Worm (Caenorhabditis elegans) whole organism, L2 larva: Measurements from ENCODE around the gene Y71H2AM.20.

Experiments used
- C34F6.9 ChIP-seq: fragments of 150-350 bp; optimal IDR thresholded peaks from 2 replicates; lab custom pipeline; 2014; ENCODE audit warnings: missing biosample characterization, missing genetic modification characterization
- F13H6.1 ChIP-seq: sonication (generic microtip); optimal IDR thresholded peaks from 2 replicates; lab custom pipeline; 2016; ENCODE audit warnings: missing genetic modification characterization, missing compliant biosample characterization
- R02D3.7 ChIP-seq: fragments of 150-350 bp; optimal IDR thresholded peaks from 2 replicates; lab custom pipeline; 2014; ENCODE audit warnings: missing biosample characterization, missing genetic modification characterization
- Y55F3AM.14 ChIP-seq: fragments of 200-800 bp; sonication (Bioruptor generic); optimal IDR thresholded peaks from 2 replicates; lab custom pipeline; 2018; ENCODE audit warnings: mild to moderate bottlenecking, missing genetic modification characterization, missing compliant biosample characterization
- ZK546.5 ChIP-seq: sonication (generic microtip); optimal IDR thresholded peaks from 2 replicates; lab custom pipeline; 2017; ENCODE audit warnings: missing biosample characterization, missing genetic modification characterization
- alr-1 ChIP-seq: fragments of 150-350 bp; optimal IDR thresholded peaks from 2 replicates; lab custom pipeline; 2014; ENCODE audit warnings: missing biosample characterization, missing genetic modification characterization
- aly-2 ChIP-seq: fragments of 150-350 bp; optimal IDR thresholded peaks from 2 replicates; lab custom pipeline; 2014; ENCODE audit warnings: missing biosample characterization, missing genetic modification characterization
- ama-1 ChIP-seq: fragments of 150-350 bp; optimal IDR thresholded peaks from 2 replicates; lab custom pipeline; 2018; ENCODE audit warnings: inconsistent platforms
- blmp-1 ChIP-seq: sonication (generic microtip); optimal IDR thresholded peaks from 2 replicates; lab custom pipeline; 2017; ENCODE audit warnings: missing genetic modification characterization, mild to moderate bottlenecking, missing compliant biosample characterization, antibody characterized with exemption, moderate library complexity; ENCODE audit not compliant: insufficient read depth
- ceh-16 ChIP-seq: fragments of 150-350 bp; optimal IDR thresholded peaks from 2 replicates; lab custom pipeline; 2014; ENCODE audit warnings: missing biosample characterization, missing genetic modification characterization
- ceh-82 ChIP-seq: fragments of 150-350 bp; optimal IDR thresholded peaks from 2 replicates; lab custom pipeline; 2014; ENCODE audit warnings: missing biosample characterization, missing genetic modification characterization
- crh-2 ChIP-seq: sonication (generic microtip); optimal IDR thresholded peaks from 2 replicates; lab custom pipeline; 2017; ENCODE audit warnings: missing biosample characterization, missing genetic modification characterization
- dmd-4 ChIP-seq: sonication (generic microtip); optimal IDR thresholded peaks from 2 replicates; lab custom pipeline; 2017; ENCODE audit warnings: missing biosample characterization, missing genetic modification characterization
- egl-27 ChIP-seq: sonication (generic microtip); optimal IDR thresholded peaks from 3 replicates; lab custom pipeline; 2017; ENCODE audit warnings: missing biosample characterization, missing genetic modification reagents, missing genetic modification characterization
- elt-1 ChIP-seq: fragments of 150-350 bp; optimal IDR thresholded peaks from 2 replicates; lab custom pipeline; 2014; ENCODE audit warnings: missing biosample characterization, missing genetic modification characterization
- elt-3 ChIP-seq: sonication (generic microtip); optimal IDR thresholded peaks from 2 replicates; lab custom pipeline; 2017; ENCODE audit warnings: missing biosample characterization, missing genetic modification characterization
- fos-1 ChIP-seq: fragments of 150-350 bp; optimal IDR thresholded peaks from 2 replicates; lab custom pipeline; 2014; ENCODE audit warnings: missing biosample characterization, missing genetic modification characterization
- gmeb-1 ChIP-seq: fragments of 150-350 bp; optimal IDR thresholded peaks from 2 replicates; lab custom pipeline; 2014; ENCODE audit warnings: missing biosample characterization, missing genetic modification characterization
- lin-13 ChIP-seq: fragments of 150-350 bp; optimal IDR thresholded peaks from 2 replicates; lab custom pipeline; 2014; ENCODE audit warnings: missing biosample characterization, missing genetic modification reagents, missing genetic modification characterization
- lin-39 ChIP-seq: fragments of 150-350 bp; optimal IDR thresholded peaks from 2 replicates; lab custom pipeline; 2014; ENCODE audit warnings: missing biosample characterization, missing genetic modification reagents, missing genetic modification characterization
- lsy-2 ChIP-seq, 2 experiments: fragments of 150-350 bp in 1 of 2; sonication (generic microtip) in 1 of 2; optimal IDR thresholded peaks; 2 replicates each; lab custom pipeline; 2014 to 2017; ENCODE audit warnings: missing biosample characterization in 2 of 2, missing genetic modification characterization in 2 of 2
- mab-5 ChIP-seq: fragments of 150-350 bp; optimal IDR thresholded peaks from 2 replicates; lab custom pipeline; 2014; ENCODE audit warnings: missing biosample characterization, missing genetic modification characterization
- mdl-1 ChIP-seq, 2 experiments: fragments of 150-350 bp in 1 of 2; sonication (generic microtip) in 1 of 2; optimal IDR thresholded peaks; 2 replicates each; lab custom pipeline; 2017; ENCODE audit warnings: missing biosample characterization in 2 of 2, missing genetic modification characterization in 2 of 2
- nhr-10 ChIP-seq: sonication (generic microtip); optimal IDR thresholded peaks from 2 replicates; lab custom pipeline; 2017; ENCODE audit warnings: missing biosample characterization, missing genetic modification characterization
- nhr-11 ChIP-seq: fragments of 150-350 bp; optimal IDR thresholded peaks from 2 replicates; lab custom pipeline; 2014; ENCODE audit warnings: missing biosample characterization, missing genetic modification characterization
- nhr-129 ChIP-seq: fragments of 150-350 bp; optimal IDR thresholded peaks from 2 replicates; lab custom pipeline; 2014; ENCODE audit warnings: missing biosample characterization, missing genetic modification characterization
- nhr-21 ChIP-seq: fragments of 150-350 bp; optimal IDR thresholded peaks from 2 replicates; lab custom pipeline; 2014; ENCODE audit warnings: missing biosample characterization, missing genetic modification characterization
- nhr-23 ChIP-seq: fragments of 150-350 bp; optimal IDR thresholded peaks from 2 replicates; lab custom pipeline; 2014; ENCODE audit warnings: missing biosample characterization, missing genetic modification reagents, missing genetic modification characterization
- nhr-237 ChIP-seq: fragments of 150-350 bp; optimal IDR thresholded peaks from 2 replicates; lab custom pipeline; 2014; ENCODE audit warnings: missing biosample characterization, missing genetic modification characterization
- nhr-25 ChIP-seq: fragments of 150-350 bp; sonication (generic microtip); optimal IDR thresholded peaks from 3 replicates; lab custom pipeline; 2014; ENCODE audit warnings: missing biosample characterization, missing genetic modification characterization
- nhr-77 ChIP-seq: fragments of 150-350 bp; optimal IDR thresholded peaks from 2 replicates; lab custom pipeline; 2014; ENCODE audit warnings: missing biosample characterization, missing genetic modification characterization
- peb-1 ChIP-seq: fragments of 150-350 bp; optimal IDR thresholded peaks from 2 replicates; lab custom pipeline; 2014; ENCODE audit warnings: missing biosample characterization, missing genetic modification characterization
- sem-4 ChIP-seq: fragments of 150-350 bp; optimal IDR thresholded peaks from 2 replicates; lab custom pipeline; 2014; ENCODE audit warnings: missing biosample characterization, missing genetic modification reagents, missing genetic modification characterization
- skn-1 ChIP-seq: sonication (generic microtip); optimal IDR thresholded peaks from 2 replicates; lab custom pipeline; 2017; ENCODE audit warnings: missing biosample characterization, missing genetic modification characterization
- sma-3 ChIP-seq: sonication (generic microtip); optimal IDR thresholded peaks from 2 replicates; lab custom pipeline; 2016; ENCODE audit warnings: missing genetic modification reagents, missing genetic modification characterization, missing compliant biosample characterization
- sma-9 ChIP-seq, 2 experiments: fragments of 150-350 bp in 1 of 2; sonication (generic microtip) in 1 of 2; optimal IDR thresholded peaks; 2 replicates each; lab custom pipeline; 2014 to 2016; ENCODE audit warnings: missing genetic modification characterization in 2 of 2, mild to moderate bottlenecking in 1 of 2, missing biosample characterization in 1 of 2, missing compliant biosample characterization in 1 of 2, missing genetic modification reagents in 1 of 2, moderate library complexity in 1 of 2
- snpc-4 ChIP-seq: fragments of 150-350 bp; optimal IDR thresholded peaks from 2 replicates; lab custom pipeline; 2014; ENCODE audit warnings: missing biosample characterization, missing genetic modification characterization
- unc-39 ChIP-seq: fragments of 150-350 bp; optimal IDR thresholded peaks from 2 replicates; lab custom pipeline; 2014; ENCODE audit warnings: missing biosample characterization, missing genetic modification characterization
- unc-55 ChIP-seq: fragments of 150-350 bp; sonication (generic microtip); optimal IDR thresholded peaks from 3 replicates; lab custom pipeline; 2014; ENCODE audit warnings: missing biosample characterization, missing genetic modification reagents, missing genetic modification characterization
- zag-1 ChIP-seq: fragments of 150-350 bp; optimal IDR thresholded peaks from 2 replicates; lab custom pipeline; 2014; ENCODE audit warnings: missing biosample characterization, missing genetic modification characterization
- ztf-1 ChIP-seq: fragments of 200-800 bp; sonication (Bioruptor generic); conservative IDR thresholded peaks from 2 replicates; pipeline ENCODE4 v1.3.6; 2022; ENCODE audit warnings: missing genetic modification characterization, missing compliant biosample characterization
- ztf-11 ChIP-seq: sonication (generic microtip); optimal IDR thresholded peaks from 2 replicates; lab custom pipeline; 2017; ENCODE audit warnings: missing biosample characterization, missing genetic modification characterization
- ztf-4 ChIP-seq: fragments of 150-350 bp; optimal IDR thresholded peaks from 2 replicates; lab custom pipeline; 2014; ENCODE audit warnings: missing biosample characterization, missing genetic modification characterization

Gene Y71H2AM.20

ce11 chrIII:2817847-2818246 is 32.1 kb upstream of the Y71H2AM.20 start:
- TF ChIP-seq gmeb-1 (tag; lab: Kevin White, UChicago) (no peak), mdl-1 (tag; optimal IDR thresholded peaks at IDR 0.05; lab: Kevin White, UChicago) (no peak), zag-1 (no peak), ceh-82 (tag; lab: Kevin White, UChicago) (no peak), lin-39 (tag; lab: Kevin White, UChicago) (no peak), ztf-1 (GFP tag; lab: Robert Waterston, UW) (no peak), ztf-4 (tag; lab: Kevin White, UChicago) (no peak), nhr-237 (tag; lab: Kevin White, UChicago) (no peak), Y55F3AM.14 (GFP tag; lab: Kevin White, UChicago) (no peak), elt-3 (tag; lab: Kevin White, UChicago) (no peak), egl-27 (tag; lab: Kevin White, UChicago) (no peak), R02D3.7 (tag; lab: Kevin White, UChicago) (no peak), peb-1 (tag; lab: Kevin White, UChicago) (no peak), C34F6.9 (tag; lab: Kevin White, UChicago) (no peak), nhr-77 (tag; lab: Kevin White, UChicago) (no peak), nhr-10 (tag; lab: Kevin White, UChicago) (no peak)
- TF ChIP-seq, all 48 proteins: peak for 0

- TF ChIP-seq nhr-11 (tag; lab: Kevin White, UChicago) = no peak
- peak in 1 of 2 experiments; percentile 13 for TF ChIP-seq lsy-2 (tag; optimal IDR thresholded peaks at IDR 0.05; lab: Kevin White, UChicago)
- TF ChIP-seq, all 48 proteins: peak for 1
These were observed 30.6 kb upstream of the Y71H2AM.20 start for ce11 chrIII:2816205-2816923.

- no peak for TF ChIP-seq Y55F3AM.14 (GFP tag; lab: Kevin White, UChicago)
- no peak for TF ChIP-seq alr-1 (tag; lab: Kevin White, UChicago)
- no peak for TF ChIP-seq nhr-10 (tag; lab: Kevin White, UChicago)
- no peak for TF ChIP-seq sma-3 (GFP tag; lab: Kevin White, UChicago)
- no peak for TF ChIP-seq ceh-82 (tag; lab: Kevin White, UChicago)
- no peak for TF ChIP-seq unc-39 (tag; lab: Kevin White, UChicago)
- TF ChIP-seq nhr-23 = no peak
- no peak for TF ChIP-seq ztf-11 (tag; lab: Kevin White, UChicago)
- TF ChIP-seq fos-1 (tag; lab: Kevin White, UChicago) = peak; percentile 32
- TF ChIP-seq mdl-1 (tag; optimal IDR thresholded peaks at IDR 0.05; lab: Kevin White, UChicago) = no peak
- peak; percentile 85 to 97 for TF ChIP-seq lsy-2 (tag; optimal IDR thresholded peaks at IDR 0.05; lab: Kevin White, UChicago)
- TF ChIP-seq lin-13 (GFP tag; lab: Kevin White, UChicago) = peak; percentile 69
- TF ChIP-seq mab-5 = no peak
- no peak for TF ChIP-seq ztf-4 (tag; lab: Kevin White, UChicago)
- TF ChIP-seq elt-1 (tag; lab: Kevin White, UChicago) = no peak
- TF ChIP-seq nhr-25 = peak; percentile 42
- no peak for TF ChIP-seq aly-2 (tag; lab: Kevin White, UChicago)
- TF ChIP-seq skn-1 (tag; lab: Kevin White, UChicago) = no peak
- no peak for TF ChIP-seq nhr-237 (tag; lab: Kevin White, UChicago)
- no peak for TF ChIP-seq zag-1
- TF ChIP-seq blmp-1 = no peak
- TF ChIP-seq nhr-21 (tag; lab: Kevin White, UChicago) = no peak
- TF ChIP-seq peb-1 (tag; lab: Kevin White, UChicago) = no peak
- TF ChIP-seq gmeb-1 (tag; lab: Kevin White, UChicago) = peak; percentile 47
- no peak for TF ChIP-seq snpc-4
- peak; percentile 45 for TF ChIP-seq crh-2 (tag; lab: Kevin White, UChicago)
- peak; percentile 78 for TF ChIP-seq C34F6.9 (tag; lab: Kevin White, UChicago)
- TF ChIP-seq unc-55 (GFP tag; lab: Kevin White, UChicago) = peak; percentile 80
- no peak for TF ChIP-seq egl-27 (tag; lab: Kevin White, UChicago)
- TF ChIP-seq sma-9 (GFP tag; optimal IDR thresholded peaks at IDR 0.05; lab: Kevin White, UChicago) = no peak
- no peak for TF ChIP-seq sma-9 (tag; optimal IDR thresholded peaks at IDR 0.05; lab: Kevin White, UChicago)
- no peak for TF ChIP-seq ama-1 (lab: Kevin White, UChicago)
- no peak for TF ChIP-seq ceh-16
- no peak for TF ChIP-seq elt-3 (tag; lab: Kevin White, UChicago)
- no peak for TF ChIP-seq sem-4 (tag; lab: Kevin White, UChicago)
- peak; percentile 49 for TF ChIP-seq nhr-129 (tag; lab: Kevin White, UChicago)
- TF ChIP-seq ZK546.5 (tag; lab: Kevin White, UChicago) = no peak
- no peak for TF ChIP-seq dmd-4 (tag; lab: Kevin White, UChicago)
- TF ChIP-seq F13H6.1 (tag; lab: Kevin White, UChicago) = peak; percentile 17
These were observed 29.3 kb upstream of the Y71H2AM.20 start, which contains the start of gene tufm-1 for ce11 chrIII:2814919-2815554. Gene tufm-1, minus strand, starts transcription at chrIII:2814969.
